Fruit fly (Drosophila melanogaster) whole organism, embryonic: ENCODE results near the gene mib2.

ENCODE experiments used
- BEAF-32 ChIP-seq: fragments of 200-800 bp; sonication (Bioruptor generic); optimal IDR thresholded peaks from 3 replicates; lab custom pipeline; 2017; ENCODE audit warnings: missing biosample characterization, missing genetic modification characterization, mild to moderate bottlenecking, moderate library complexity, missing genetic modification reagents
- CG10209 ChIP-seq: fragments of 200-800 bp; sonication (Bioruptor generic); optimal IDR thresholded peaks from 3 replicates; lab custom pipeline; 2017; ENCODE audit warnings: missing biosample characterization, mild to moderate bottlenecking, missing genetic modification characterization, missing genetic modification reagents
- CG1647 ChIP-seq: fragments of 200-800 bp; sonication (Bioruptor generic); optimal IDR thresholded peaks from 3 replicates; lab custom pipeline; 2016; ENCODE audit warnings: missing biosample characterization, missing genetic modification characterization
- CG17359 ChIP-seq: fragments of 200-800 bp; sonication (Bioruptor generic); optimal IDR thresholded peaks from 3 replicates; lab custom pipeline; 2018; ENCODE audit warnings: missing biosample characterization, mild to moderate bottlenecking, missing genetic modification characterization, moderate library complexity
- CG2129 ChIP-seq: fragments of 200-800 bp; sonication (Bioruptor generic); IDR thresholded peaks from 2 replicates; pipeline ENCODE4 v1.3.6; 2022; ENCODE audit warnings: missing biosample characterization, missing genetic modification characterization; ENCODE audit not compliant: partially characterized antibody
- CG2875 ChIP-seq: fragments of 200-800 bp; sonication (Bioruptor generic); optimal IDR thresholded peaks from 2 replicates; lab custom pipeline; 2017; ENCODE audit warnings: missing biosample characterization, mild to moderate bottlenecking, missing genetic modification characterization, missing genetic modification reagents
- CG31388 ChIP-seq: fragments of 200-800 bp; sonication (Bioruptor generic); optimal IDR thresholded peaks from 2 replicates; lab custom pipeline; 2016; ENCODE audit warnings: missing biosample characterization, missing genetic modification characterization
- CG32772 ChIP-seq: fragments of 200-800 bp; sonication (Bioruptor generic); IDR thresholded peaks from 2 replicates; pipeline ENCODE4 v1.3.6; 2022; ENCODE audit warnings: missing biosample characterization, missing genetic modification characterization
- CG3838 ChIP-seq: fragments of 200-800 bp; sonication (Bioruptor generic); optimal IDR thresholded peaks from 3 replicates; lab custom pipeline; 2016; ENCODE audit warnings: missing biosample characterization, missing genetic modification characterization
- CG7357 ChIP-seq: fragments of 200-800 bp; sonication (Bioruptor generic); IDR thresholded peaks from 3 replicates; pipeline ENCODE4 v1.3.6; 2022; ENCODE audit warnings: missing biosample characterization, missing genetic modification characterization
- CG7928 ChIP-seq: fragments of 200-800 bp; sonication (Bioruptor generic); optimal IDR thresholded peaks from 2 replicates; lab custom pipeline; 2017; ENCODE audit warnings: missing biosample characterization, mild to moderate bottlenecking, missing genetic modification characterization
- CG8765 ChIP-seq: fragments of 200-800 bp; sonication (Bioruptor generic); IDR thresholded peaks from 2 replicates; pipeline ENCODE4 v1.3.6; 2022; ENCODE audit warnings: missing biosample characterization, missing genetic modification characterization
- CG9215 ChIP-seq: fragments of 200-800 bp; sonication (Bioruptor generic); IDR thresholded peaks from 2 replicates; pipeline ENCODE4 v1.3.6; 2022; ENCODE audit warnings: missing biosample characterization, missing genetic modification characterization
- Dfd ChIP-seq, 2 experiments: fragments of >200 bp; optimal IDR thresholded peaks; 2 replicates each; lab custom pipeline; 2017; ENCODE audit warnings: missing biosample characterization in 2 of 2, missing genetic modification characterization in 2 of 2
- Drgx ChIP-seq: fragments of 200-800 bp; sonication (Bioruptor generic); IDR thresholded peaks from 2 replicates; pipeline ENCODE4 v1.3.6; 2022; ENCODE audit warnings: missing biosample characterization, missing genetic modification characterization
- E2f1 ChIP-seq: fragments of 200-800 bp; sonication (Bioruptor generic); IDR thresholded peaks from 2 replicates; pipeline ENCODE4 v1.3.6; 2022; ENCODE audit warnings: missing biosample characterization, missing genetic modification characterization
- Fer3 ChIP-seq: fragments of 200-800 bp; sonication (Bioruptor generic); optimal IDR thresholded peaks from 2 replicates; lab custom pipeline; 2018; ENCODE audit warnings: missing biosample characterization, mild to moderate bottlenecking, missing genetic modification characterization, moderate library complexity
- Gug ChIP-seq: fragments of 200-800 bp; sonication (Bioruptor generic); IDR thresholded peaks from 4 replicates; pipeline ENCODE4 v1.3.6; 2022; ENCODE audit warnings: missing biosample characterization, missing genetic modification characterization
- HHEX ChIP-seq: fragments of 200-800 bp; sonication (Bioruptor generic); optimal IDR thresholded peaks from 3 replicates; lab custom pipeline; 2017; ENCODE audit warnings: missing biosample characterization, mild to moderate bottlenecking, missing genetic modification characterization, missing genetic modification reagents
- HmgZ ChIP-seq: fragments of 200-800 bp; sonication (Bioruptor generic); optimal IDR thresholded peaks from 2 replicates; lab custom pipeline; 2018; ENCODE audit warnings: missing biosample characterization, mild to moderate bottlenecking, missing genetic modification characterization
- Lhr ChIP-seq: fragments of 200-800 bp; sonication (Bioruptor generic); optimal IDR thresholded peaks from 3 replicates; lab custom pipeline; 2017; ENCODE audit warnings: mild to moderate bottlenecking, missing biosample characterization, missing genetic modification reagents, missing genetic modification characterization
- Nf-YA ChIP-seq: fragments of 200-800 bp; sonication (Bioruptor generic); IDR thresholded peaks from 2 replicates; pipeline ENCODE4 v1.3.6; 2022; ENCODE audit warnings: missing biosample characterization, missing genetic modification characterization
- Opbp ChIP-seq: fragments of 200-800 bp; sonication (Bioruptor generic); IDR thresholded peaks from 3 replicates; pipeline ENCODE4 v1.3.6; 2022; ENCODE audit warnings: missing biosample characterization, missing genetic modification characterization; ENCODE audit not compliant: partially characterized antibody
- Sry-δ ChIP-seq: fragments of 200-800 bp; sonication (Bioruptor generic); optimal IDR thresholded peaks from 2 replicates; lab custom pipeline; 2016; ENCODE audit warnings: missing biosample characterization, missing genetic modification characterization
- Trl ChIP-seq, 3 experiments: fragments of >200 bp in 2 of 3; fragments of 200-800 bp in 1 of 3; sonication (Bioruptor generic) in 1 of 3; optimal IDR thresholded peaks; 2 replicates in 1 of 3; 3 replicates in 2 of 3; lab custom pipeline; 2016 to 2017; ENCODE audit warnings: missing biosample characterization in 1 of 3, missing genetic modification characterization in 1 of 3
- cad ChIP-seq: fragments of >200 bp; optimal IDR thresholded peaks from 2 replicates; lab custom pipeline; 2017; ENCODE audit warnings: missing biosample characterization, missing genetic modification characterization
- ci ChIP-seq: fragments of 200-800 bp; sonication (Bioruptor generic); IDR thresholded peaks from 3 replicates; pipeline ENCODE4 v1.3.6; 2022; ENCODE audit warnings: missing biosample characterization, missing genetic modification characterization
- crol ChIP-seq: fragments of 200-800 bp; sonication (Bioruptor generic); IDR thresholded peaks from 2 replicates; pipeline ENCODE4 v1.3.6; 2022; ENCODE audit warnings: missing biosample characterization, missing genetic modification characterization
- dimm ChIP-seq: fragments of 200-800 bp; sonication (Bioruptor generic); IDR thresholded peaks from 2 replicates; pipeline ENCODE4 v1.3.6; 2022; ENCODE audit warnings: missing biosample characterization, missing genetic modification characterization
- grau ChIP-seq: fragments of 200-800 bp; optimal IDR thresholded peaks from 3 replicates; lab custom pipeline; 2019; ENCODE audit warnings: missing biosample characterization, mild to moderate bottlenecking, missing genetic modification characterization, moderate library complexity
- grn ChIP-seq: fragments of 200-800 bp; sonication (Bioruptor generic); optimal IDR thresholded peaks from 3 replicates; lab custom pipeline; 2017; ENCODE audit warnings: missing biosample characterization, missing genetic modification characterization
- hkb ChIP-seq, 2 experiments: fragments of 200-800 bp in 1 of 2; fragments of >200 bp in 1 of 2; sonication (Bioruptor generic) in 1 of 2; IDR thresholded peaks in 1 of 2; optimal IDR thresholded peaks in 1 of 2; 2 replicates each; pipeline versions ENCODE4 v1.3.6 to Lab custom; 2017 to 2022; ENCODE audit warnings: missing biosample characterization in 1 of 2, missing genetic modification characterization in 1 of 2
- nmo ChIP-seq: fragments of 200-800 bp; sonication (Bioruptor generic); optimal IDR thresholded peaks from 2 replicates; lab custom pipeline; 2018; ENCODE audit warnings: missing biosample characterization, mild to moderate bottlenecking, missing genetic modification characterization, moderate library complexity
- pnt ChIP-seq: fragments of 200-800 bp; sonication (Bioruptor generic); optimal IDR thresholded peaks from 3 replicates; lab custom pipeline; 2016; ENCODE audit warnings: missing biosample characterization, missing genetic modification characterization
- psq ChIP-seq: fragments of 200-800 bp; sonication (Bioruptor generic); optimal IDR thresholded peaks from 2 replicates; lab custom pipeline; 2017; ENCODE audit warnings: missing biosample characterization, missing genetic modification characterization
- pum ChIP-seq: fragments of 200-800 bp; sonication (Bioruptor generic); optimal IDR thresholded peaks from 2 replicates; lab custom pipeline; 2016; ENCODE audit warnings: missing biosample characterization, missing genetic modification characterization
- pzg ChIP-seq: fragments of 200-800 bp; sonication (Bioruptor generic); optimal IDR thresholded peaks from 3 replicates; lab custom pipeline; 2018; ENCODE audit warnings: missing biosample characterization, mild to moderate bottlenecking, missing genetic modification characterization, moderate library complexity
- row ChIP-seq: fragments of 200-800 bp; sonication (Bioruptor generic); IDR thresholded peaks from 3 replicates; pipeline ENCODE4 v1.3.6; 2022; ENCODE audit warnings: missing biosample characterization, missing genetic modification characterization
- sens-2 ChIP-seq: fragments of 200-800 bp; sonication (Bioruptor generic); IDR thresholded peaks from 2 replicates; pipeline ENCODE4 v1.3.6; 2022; ENCODE audit warnings: missing biosample characterization, missing genetic modification characterization
- seq ChIP-seq: fragments of 200-800 bp; sonication (Bioruptor generic); IDR thresholded peaks from 2 replicates; pipeline ENCODE4 v1.3.6; 2022; ENCODE audit warnings: missing biosample characterization, missing genetic modification characterization
- slp2 ChIP-seq: fragments of 200-800 bp; sonication (Bioruptor generic); optimal IDR thresholded peaks from 2 replicates; lab custom pipeline; 2016; ENCODE audit warnings: missing biosample characterization, missing genetic modification characterization
- stc ChIP-seq: fragments of 200-800 bp; sonication (Bioruptor generic); IDR thresholded peaks from 2 replicates; pipeline ENCODE4 v1.3.6; 2022; ENCODE audit warnings: missing biosample characterization, missing genetic modification characterization
- sug ChIP-seq: fragments of 200-800 bp; optimal IDR thresholded peaks from 2 replicates; lab custom pipeline; 2019; ENCODE audit warnings: missing biosample characterization, mild to moderate bottlenecking, missing genetic modification characterization, moderate library complexity

The mib2 gene

dm6 chr2L:18985201-18986124, 48.8 kb upstream of the mib2 start (continued):
- TF ChIP-seq sug (peak; percentile 62), row (GFP tag; lab: Robert Waterston, UW) (0 out of 3 replicates have a peak, but pooled peaks have one; percentile 14), Trl (optimal IDR thresholded peaks at IDR 0.05; lab: Kevin White, UChicago) (no peak), Trl (GFP tag; optimal IDR thresholded peaks at IDR 0.05; lab: Kevin White, UChicago) (no peak), slp2 (GFP tag; lab: Kevin White, UChicago) (no peak), hkb (optimal IDR thresholded peaks at IDR 0.05; lab: Kevin White, UChicago) (no peak), hkb (GFP tag; IDR thresholded peaks at IDR 0.05; lab: Robert Waterston, UW) (0 out of 2 replicates have a peak, but pooled peaks have one; percentile 13), Gug (GFP tag; lab: Robert Waterston, UW) (no peak), grn (peak; percentile 87)

dm6 chr2L:18986125-18986498, 48.1 kb upstream of the mib2 start:
- TF ChIP-seq crol (GFP tag; lab: Robert Waterston, UW) (peak; percentile 30; the same call in 1 of the 2 replicates), sens-2 (no peak), Opbp (GFP tag; lab: Robert Waterston, UW) (0 out of 3 replicates have a peak, but pooled peaks have one; percentile 7)

- TF ChIP-seq pzg (GFP tag; lab: Kevin White, UChicago) (peak; percentile 55), dimm (no peak), pum (GFP tag; lab: Kevin White, UChicago) (no peak), Fer3 (tag; lab: Kevin White, UChicago) (peak; percentile 44), CG31388 (GFP tag; lab: Kevin White, UChicago) (peak; percentile 9), cad (no peak), CG8765 (GFP tag; lab: Robert Waterston, UW) (no peak), grau (tag; lab: Kevin White, UChicago) (peak; percentile 77), CG17359 (tag; lab: Kevin White, UChicago) (peak; percentile 41), CG2129 (GFP tag; lab: Robert Waterston, UW) (0 out of 2 replicates have a peak, but pooled peaks have one; percentile 12), Nf-YA (GFP tag; lab: Robert Waterston, UW) (0 out of 2 replicates have a peak, but pooled peaks have one; percentile 32), E2f1 (GFP tag; lab: Robert Waterston, UW) (peak; percentile 29; the same call in 1 of the 2 replicates), Dfd (GFP tag; optimal IDR thresholded peaks at IDR 0.05; lab: Kevin White, UChicago) (no peak), HmgZ (tag; lab: Kevin White, UChicago) (peak; percentile 28), CG2875 (GFP tag; lab: Kevin White, UChicago) (no peak), seq (GFP tag; lab: Robert Waterston, UW) (no peak), Drgx (GFP tag; lab: Robert Waterston, UW) (no peak), CG9215 (GFP tag; lab: Robert Waterston, UW) (peak; percentile 56), CG1647 (GFP tag; lab: Kevin White, UChicago) (no peak), BEAF-32 (GFP tag; lab: Kevin White, UChicago) (peak; percentile 74), CG7928 (GFP tag; lab: Kevin White, UChicago) (peak; percentile 33), pnt (GFP tag; lab: Kevin White, UChicago) (no peak), crol (GFP tag; lab: Robert Waterston, UW) (0 out of 2 replicates have a peak, but pooled peaks have one; percentile 13), Sry-δ (GFP tag; lab: Kevin White, UChicago) (peak; percentile 68), CG3838 (GFP tag; lab: Kevin White, UChicago) (no peak), HHEX (GFP tag; lab: Kevin White, UChicago) (peak; percentile 35), stc (GFP tag; lab: Robert Waterston, UW) (no peak), CG7357 (GFP tag; lab: Robert Waterston, UW) (no peak), CG10209 (GFP tag; lab: Kevin White, UChicago) (peak; percentile 63), ci (GFP tag; lab: Robert Waterston, UW) (peak; percentile 73; the same call in 2 of the 3 replicates), CG32772 (GFP tag; lab: Robert Waterston, UW) (peak; percentile 40; the same call in 1 of the 2 replicates), Lhr (GFP tag; lab: Kevin White, UChicago) (peak; percentile 1), psq (GFP tag; lab: Kevin White, UChicago) (no peak), nmo (GFP tag; lab: Kevin White, UChicago) (peak; percentile 86)
Measured at dm6 chr2L:18987078-18987895, 47.0 kb upstream of the mib2 start, which contains the start of the genes Swip-1 and EMC5. Gene Swip-1, minus strand, starts transcription at chr2L:18987280. Gene EMC5, plus strand, starts transcription at chr2L:18987707.
